Fruit fly (Drosophila melanogaster) whole organism, embryonic: Measurements from ENCODE around the gene CG13409.
A peak's percentile ranks its signal among the peaks of the same experiment; 100 is the strongest.

Experiments
- BEAF-32 ChIP-seq: fragments of 200-800 bp; sonication (Bioruptor generic); optimal IDR thresholded peaks from 3 replicates; lab custom pipeline; 2017; ENCODE audit warnings: missing biosample characterization, missing genetic modification characterization, mild to moderate bottlenecking, moderate library complexity, missing genetic modification reagents
- Bdp1 ChIP-seq: fragments of 200-800 bp; sonication (Bioruptor generic); optimal IDR thresholded peaks from 3 replicates; lab custom pipeline; 2016; ENCODE audit warnings: missing biosample characterization, missing genetic modification characterization
- Bgb ChIP-seq: fragments of 200-800 bp; sonication (Bioruptor generic); IDR thresholded peaks from 2 replicates; pipeline ENCODE4 v1.3.6; 2022; ENCODE audit warnings: missing biosample characterization, missing genetic modification characterization; ENCODE audit not compliant: partially characterized antibody
- CG10267 ChIP-seq: fragments of 200-800 bp; sonication (Bioruptor generic); optimal IDR thresholded peaks from 2 replicates; lab custom pipeline; 2018; ENCODE audit warnings: missing biosample characterization, mild to moderate bottlenecking, missing genetic modification characterization, moderate library complexity
- CG12219 ChIP-seq: fragments of 200-800 bp; sonication (Bioruptor generic); optimal IDR thresholded peaks from 3 replicates; lab custom pipeline; 2018; ENCODE audit warnings: missing biosample characterization, mild to moderate bottlenecking, missing genetic modification characterization
- CG12659 ChIP-seq: fragments of 200-800 bp; sonication (Bioruptor generic); optimal IDR thresholded peaks from 3 replicates; lab custom pipeline; 2017; ENCODE audit warnings: mild to moderate bottlenecking, missing biosample characterization, missing genetic modification reagents, missing genetic modification characterization
- CG14860 ChIP-seq: fragments of 200-800 bp; sonication (Bioruptor generic); IDR thresholded peaks from 3 replicates; pipeline ENCODE4 v1.3.6; 2022; ENCODE audit warnings: missing biosample characterization, missing genetic modification characterization; ENCODE audit not compliant: partially characterized antibody
- CG16813 ChIP-seq: fragments of 200-800 bp; sonication (Bioruptor generic); IDR thresholded peaks from 3 replicates; pipeline ENCODE4 v1.3.6; 2022; ENCODE audit warnings: missing biosample characterization, missing genetic modification characterization; ENCODE audit not compliant: partially characterized antibody
- CG17186 ChIP-seq: fragments of 200-800 bp; sonication (Bioruptor generic); optimal IDR thresholded peaks from 3 replicates; lab custom pipeline; 2017; ENCODE audit warnings: missing biosample characterization, missing genetic modification reagents, missing genetic modification characterization
- CG17359 ChIP-seq: fragments of 200-800 bp; sonication (Bioruptor generic); optimal IDR thresholded peaks from 3 replicates; lab custom pipeline; 2018; ENCODE audit warnings: missing biosample characterization, mild to moderate bottlenecking, missing genetic modification characterization, moderate library complexity
- CG2129 ChIP-seq: fragments of 200-800 bp; sonication (Bioruptor generic); IDR thresholded peaks from 2 replicates; pipeline ENCODE4 v1.3.6; 2022; ENCODE audit warnings: missing biosample characterization, missing genetic modification characterization; ENCODE audit not compliant: partially characterized antibody
- CG34422 ChIP-seq: fragments of 200-800 bp; sonication (Bioruptor generic); IDR thresholded peaks from 3 replicates; pipeline ENCODE4 v1.3.6; 2022; ENCODE audit warnings: missing biosample characterization, missing genetic modification characterization
- CG42726 ChIP-seq: fragments of 200-800 bp; sonication (Bioruptor generic); IDR thresholded peaks from 2 replicates; pipeline ENCODE4 v1.3.6; 2022; ENCODE audit warnings: missing biosample characterization, missing genetic modification characterization; ENCODE audit not compliant: partially characterized antibody
- CG6791 ChIP-seq: fragments of 200-800 bp; sonication (Bioruptor generic); IDR thresholded peaks from 3 replicates; pipeline ENCODE4 v1.3.6; 2022; ENCODE audit warnings: missing biosample characterization, missing genetic modification characterization; ENCODE audit not compliant: partially characterized antibody
- CG7372 ChIP-seq: fragments of 200-800 bp; sonication (Bioruptor generic); IDR thresholded peaks from 2 replicates; pipeline ENCODE4 v1.3.6; 2022; ENCODE audit warnings: missing biosample characterization, missing genetic modification characterization
- CG9797 ChIP-seq: fragments of 200-800 bp; sonication (Bioruptor generic); optimal IDR thresholded peaks from 3 replicates; lab custom pipeline; 2018; ENCODE audit warnings: missing biosample characterization, mild to moderate bottlenecking, missing genetic modification characterization
- Dref ChIP-seq: fragments of 200-800 bp; sonication (Bioruptor generic); IDR thresholded peaks from 2 replicates; pipeline ENCODE4 v1.3.6; 2022; ENCODE audit warnings: missing biosample characterization, missing genetic modification characterization
- Ets97D ChIP-seq: fragments of 200-800 bp; sonication (Bioruptor generic); optimal IDR thresholded peaks from 3 replicates; lab custom pipeline; 2016; ENCODE audit warnings: missing biosample characterization, missing genetic modification characterization
- MESR4 ChIP-seq: fragments of 200-800 bp; sonication (Bioruptor generic); optimal IDR thresholded peaks from 2 replicates; lab custom pipeline; 2018; ENCODE audit warnings: missing biosample characterization, mild to moderate bottlenecking, missing genetic modification characterization, moderate library complexity
- Max ChIP-seq: fragments of 200-800 bp; sonication (Bioruptor generic); optimal IDR thresholded peaks from 2 replicates; lab custom pipeline; 2016; ENCODE audit warnings: missing biosample characterization, mild to moderate bottlenecking, missing genetic modification characterization
- Med ChIP-seq: fragments of 200-800 bp; sonication (Bioruptor generic); peaks from one replicate; lab custom pipeline; 2016; ENCODE audit warnings: missing biosample characterization, missing genetic modification characterization, mild to moderate bottlenecking, inconsistent platforms, moderate library complexity
- Myb ChIP-seq: fragments of 200-800 bp; sonication (Bioruptor generic); optimal IDR thresholded peaks from 2 replicates; lab custom pipeline; 2016; ENCODE audit warnings: missing biosample characterization, missing genetic modification characterization
- Opbp ChIP-seq: fragments of 200-800 bp; sonication (Bioruptor generic); IDR thresholded peaks from 3 replicates; pipeline ENCODE4 v1.3.6; 2022; ENCODE audit warnings: missing biosample characterization, missing genetic modification characterization; ENCODE audit not compliant: partially characterized antibody
- Sin3A ChIP-seq: fragments of >200 bp; optimal IDR thresholded peaks from 2 replicates; lab custom pipeline; 2018
- Sry-β ChIP-seq: fragments of 200-800 bp; sonication (Bioruptor generic); optimal IDR thresholded peaks from 2 replicates; lab custom pipeline; 2018; ENCODE audit warnings: missing biosample characterization, mild to moderate bottlenecking, missing genetic modification characterization, moderate library complexity
- YL-1 ChIP-seq: fragments of 200-800 bp; sonication (Bioruptor generic); optimal IDR thresholded peaks from 3 replicates; lab custom pipeline; 2017; ENCODE audit warnings: missing biosample characterization, mild to moderate bottlenecking, missing genetic modification characterization
- ara ChIP-seq: fragments of 200-800 bp; sonication (Bioruptor generic); IDR thresholded peaks from 2 replicates; pipeline ENCODE4 v1.3.6; 2022; ENCODE audit warnings: missing biosample characterization, missing genetic modification characterization
- ato ChIP-seq: fragments of 200-800 bp; sonication (Bioruptor generic); IDR thresholded peaks from 2 replicates; pipeline ENCODE4 v1.3.6; 2022; ENCODE audit warnings: missing biosample characterization, missing genetic modification characterization; ENCODE audit not compliant: partially characterized antibody
- bbx ChIP-seq: fragments of 200-800 bp; sonication (Bioruptor generic); IDR thresholded peaks from 2 replicates; pipeline ENCODE4 v1.3.6; 2022; ENCODE audit warnings: missing biosample characterization, missing genetic modification characterization; ENCODE audit not compliant: partially characterized antibody
- cas ChIP-seq: fragments of 200-800 bp; sonication (Bioruptor generic); IDR thresholded peaks from 2 replicates; pipeline ENCODE4 v1.3.6; 2022; ENCODE audit warnings: missing biosample characterization, missing genetic modification characterization
- chinmo ChIP-seq: fragments of 200-800 bp; sonication (Bioruptor generic); IDR thresholded peaks from 4 replicates; pipeline ENCODE4 v1.3.6; 2022; ENCODE audit warnings: missing biosample characterization, missing genetic modification characterization; ENCODE audit not compliant: partially characterized antibody
- cwo ChIP-seq: fragments of 200-800 bp; sonication (Bioruptor generic); optimal IDR thresholded peaks from 3 replicates; lab custom pipeline; 2017; ENCODE audit warnings: missing biosample characterization, missing genetic modification characterization, mild to moderate bottlenecking, moderate library complexity, missing genetic modification reagents
- dimm ChIP-seq: fragments of 200-800 bp; sonication (Bioruptor generic); IDR thresholded peaks from 2 replicates; pipeline ENCODE4 v1.3.6; 2022; ENCODE audit warnings: missing biosample characterization, missing genetic modification characterization
- dm ChIP-seq: fragments of 200-800 bp; sonication (Bioruptor generic); optimal IDR thresholded peaks from 3 replicates; lab custom pipeline; 2016; ENCODE audit warnings: missing biosample characterization, missing genetic modification characterization
- hb ChIP-seq: fragments of 200-800 bp; sonication (Bioruptor generic); IDR thresholded peaks from 3 replicates; pipeline ENCODE4 v1.3.6; 2022; ENCODE audit warnings: missing biosample characterization, missing genetic modification characterization; ENCODE audit not compliant: partially characterized antibody
- inv ChIP-seq: fragments of 200-800 bp; sonication (Bioruptor generic); IDR thresholded peaks from 2 replicates; pipeline ENCODE4 v1.3.6; 2022; ENCODE audit warnings: missing biosample characterization, missing genetic modification characterization; ENCODE audit not compliant: partially characterized antibody
- mld ChIP-seq: fragments of 200-800 bp; sonication (Bioruptor generic); IDR thresholded peaks from 3 replicates; pipeline ENCODE4 v1.3.6; 2022; ENCODE audit warnings: missing biosample characterization, missing genetic modification characterization; ENCODE audit not compliant: partially characterized antibody
- nerfin-2 ChIP-seq: fragments of 200-800 bp; sonication (Bioruptor generic); IDR thresholded peaks from 2 replicates; pipeline ENCODE4 v1.3.6; 2022; ENCODE audit warnings: missing biosample characterization, missing genetic modification characterization; ENCODE audit not compliant: partially characterized antibody
- nmo ChIP-seq: fragments of 200-800 bp; sonication (Bioruptor generic); optimal IDR thresholded peaks from 2 replicates; lab custom pipeline; 2018; ENCODE audit warnings: missing biosample characterization, mild to moderate bottlenecking, missing genetic modification characterization, moderate library complexity
- otp ChIP-seq: fragments of 200-800 bp; sonication (Bioruptor generic); IDR thresholded peaks from 3 replicates; pipeline ENCODE4, ENCODE4 v1.3.6; 2022; ENCODE audit warnings: missing biosample characterization, missing genetic modification characterization
- sc ChIP-seq, 3 experiments: fragments of >200 bp in 2 of 3; fragments of 200-800 bp in 1 of 3; sonication (Bioruptor generic) in 1 of 3; optimal IDR thresholded peaks; 2 replicates in 2 of 3; 3 replicates in 1 of 3; lab custom pipeline; 2017; ENCODE audit warnings: mild to moderate bottlenecking in 1 of 3, missing biosample characterization in 1 of 3, missing genetic modification characterization in 1 of 3, missing genetic modification reagents in 1 of 3
- scrt ChIP-seq: fragments of 200-800 bp; sonication (Bioruptor generic); optimal IDR thresholded peaks from 2 replicates; lab custom pipeline; 2018; ENCODE audit warnings: missing biosample characterization, mild to moderate bottlenecking, missing genetic modification characterization, moderate library complexity
- shn ChIP-seq: fragments of 200-800 bp; sonication (Bioruptor generic); optimal IDR thresholded peaks from 3 replicates; lab custom pipeline; 2016; ENCODE audit warnings: missing biosample characterization, missing genetic modification characterization
- stwl ChIP-seq: fragments of 200-800 bp; sonication (Bioruptor generic); optimal IDR thresholded peaks from 3 replicates; lab custom pipeline; 2018; ENCODE audit warnings: missing biosample characterization, mild to moderate bottlenecking, missing genetic modification characterization, moderate library complexity
- sug ChIP-seq: fragments of 200-800 bp; optimal IDR thresholded peaks from 2 replicates; lab custom pipeline; 2019; ENCODE audit warnings: missing biosample characterization, mild to moderate bottlenecking, missing genetic modification characterization, moderate library complexity
- trem ChIP-seq: fragments of 200-800 bp; optimal IDR thresholded peaks from 3 replicates; lab custom pipeline; 2019; ENCODE audit warnings: missing biosample characterization, mild to moderate bottlenecking, missing genetic modification characterization, moderate library complexity
- unc-4 ChIP-seq: fragments of 200-800 bp; sonication (Bioruptor generic); IDR thresholded peaks from 2 replicates; pipeline ENCODE4 v1.3.6; 2022; ENCODE audit warnings: missing biosample characterization, missing genetic modification characterization; ENCODE audit not compliant: partially characterized antibody
- zen ChIP-seq: fragments of 200-800 bp; sonication (Bioruptor generic); optimal IDR thresholded peaks from 3 replicates; lab custom pipeline; 2018; ENCODE audit warnings: missing biosample characterization, mild to moderate bottlenecking, missing genetic modification characterization, moderate library complexity

The CG13409 gene

dm6 chr3R:22035552-22035951 lies 3.9 kb upstream of the CG13409 start (continued):
- TF ChIP-seq unc-4 (GFP tag; lab: Robert Waterston, UW) (peak; percentile 78), CG10267 (tag; lab: Kevin White, UChicago) (peak; percentile 2), Opbp (GFP tag; lab: Robert Waterston, UW) (peak; percentile 82), Sry-β (GFP tag; lab: Kevin White, UChicago) (no peak), CG17186 (GFP tag; lab: Kevin White, UChicago) (peak; percentile 29), BEAF-32 (GFP tag; lab: Kevin White, UChicago) (peak; percentile 75), sc (optimal IDR thresholded peaks at IDR 0.05; lab: Kevin White, UChicago) (no peak), sc (GFP tag; optimal IDR thresholded peaks at IDR 0.05; lab: Kevin White, UChicago) (no peak), Myb (peak; percentile 86), Bgb (GFP tag; lab: Robert Waterston, UW) (peak; percentile 85), CG17359 (tag; lab: Kevin White, UChicago) (no peak), ara (GFP tag; lab: Robert Waterston, UW) (no peak), CG12219 (GFP tag; lab: Kevin White, UChicago) (no peak), CG42726 (GFP tag; lab: Robert Waterston, UW) (peak; percentile 66), CG2129 (GFP tag; lab: Robert Waterston, UW) (peak; percentile 43; the same call in 1 of the 2 replicates), nerfin-2 (GFP tag; lab: Robert Waterston, UW) (peak; percentile 64), hb (0 out of 3 replicates have a peak, but pooled peaks have one; percentile 42), CG9797 (peak; percentile 23), nmo (GFP tag; lab: Kevin White, UChicago) (peak; percentile 25), shn (GFP tag; lab: Kevin White, UChicago) (no peak), trem (tag; lab: Kevin White, UChicago) (peak; percentile 24), YL-1 (GFP tag; lab: Kevin White, UChicago) (peak; percentile 62), mld (GFP tag; lab: Robert Waterston, UW) (peak; percentile 86), Ets97D (GFP tag; lab: Kevin White, UChicago) (peak; percentile 71), Bdp1 (GFP tag; lab: Kevin White, UChicago) (no peak), chinmo (peak; percentile 75; the same call in 2 of the 4 replicates), otp (GFP tag; lab: Robert Waterston, UW) (no peak), dimm (GFP tag; lab: Robert Waterston, UW) (no peak), CG34422 (GFP tag; lab: Robert Waterston, UW) (peak; percentile 57; the same call in 1 of the 3 replicates), Med (GFP tag; lab: Kevin White, UChicago) (peak; percentile 71), MESR4 (GFP tag; lab: Kevin White, UChicago) (peak; percentile 35), CG12659 (GFP tag; lab: Kevin White, UChicago) (peak; percentile 26), CG14860 (GFP tag; lab: Robert Waterston, UW) (peak; percentile 57), Dref (peak; percentile 90), scrt (GFP tag; lab: Kevin White, UChicago) (no peak), stwl (peak; percentile 64), cwo (GFP tag; lab: Kevin White, UChicago) (peak; percentile 55), CG7372 (no peak), Max (GFP tag; lab: Kevin White, UChicago) (peak; percentile 78), inv (GFP tag; lab: Robert Waterston, UW) (peak; percentile 66; the same call in 1 of the 2 replicates), ato (peak; percentile 85), sug (tag; lab: Kevin White, UChicago) (no peak), bbx (GFP tag; lab: Robert Waterston, UW) (peak; percentile 84), CG16813 (GFP tag; lab: Robert Waterston, UW) (peak; percentile 74), zen (tag; lab: Kevin White, UChicago) (peak; percentile 4), dm (GFP tag; lab: Kevin White, UChicago) (peak; percentile 93), Sin3A (lab: Kevin White, UChicago) (peak; percentile 35), CG6791 (GFP tag; lab: Robert Waterston, UW) (peak; percentile 84), cas (GFP tag; lab: Robert Waterston, UW) (no peak)
